Fruit fly (Drosophila melanogaster) whole organism, wandering third instar larva: ENCODE measurements around the gene inaF-D.

ENCODE experiments used
- CrebA ChIP-seq: fragments of 200-800 bp; sonication (Bioruptor generic); optimal IDR thresholded peaks from 2 replicates; lab custom pipeline; 2016; ENCODE audit warnings: missing biosample characterization, mild to moderate bottlenecking, missing genetic modification characterization, borderline replicate concordance
- Dif ChIP-seq: fragments of 200-275, 200-300 bp; sonication (Bioruptor generic); optimal IDR thresholded peaks from 2 replicates; lab custom pipeline; 2018; ENCODE audit warnings: missing biosample characterization, missing genetic modification characterization; ENCODE audit not compliant: partially characterized antibody
- Hnf4 ChIP-seq: fragments of 200-800 bp; sonication (Bioruptor generic); optimal IDR thresholded peaks from 2 replicates; lab custom pipeline; 2016; ENCODE audit warnings: missing biosample characterization, mild to moderate bottlenecking, missing genetic modification characterization
- Mio ChIP-seq: sonication (Bioruptor generic); optimal IDR thresholded peaks from 2 replicates; lab custom pipeline; 2016; ENCODE audit warnings: missing biosample characterization, missing genetic modification characterization
- dsf ChIP-seq: sonication (Bioruptor generic); optimal IDR thresholded peaks from 2 replicates; lab custom pipeline; 2016; ENCODE audit warnings: missing biosample characterization, missing genetic modification characterization, borderline replicate concordance
- fru ChIP-seq: fragments of 200-800 bp; sonication (Bioruptor generic); optimal IDR thresholded peaks from 3 replicates; lab custom pipeline; 2016; ENCODE audit warnings: missing biosample characterization, mild to moderate bottlenecking, missing genetic modification characterization
- h ChIP-seq: fragments of 200-800 bp; sonication (Bioruptor generic); optimal IDR thresholded peaks from 3 replicates; lab custom pipeline; 2016; ENCODE audit warnings: missing biosample characterization, mild to moderate bottlenecking, missing genetic modification characterization
- lola ChIP-seq: fragments of >200 bp; optimal IDR thresholded peaks from 2 replicates; lab custom pipeline; 2017; ENCODE audit warnings: missing biosample characterization, missing genetic modification characterization
- pan ChIP-seq: fragments of >200 bp; optimal IDR thresholded peaks from 2 replicates; lab custom pipeline; 2017
- psq ChIP-seq: fragments of 200-800 bp; sonication (Bioruptor generic); optimal IDR thresholded peaks from 3 replicates; lab custom pipeline; 2017; ENCODE audit warnings: missing biosample characterization, mild to moderate bottlenecking, missing genetic modification characterization, moderate library complexity
- sv ChIP-seq: fragments of 200-800 bp; sonication (Bioruptor generic); optimal IDR thresholded peaks from 3 replicates; lab custom pipeline; 2016; ENCODE audit warnings: missing biosample characterization, missing genetic modification characterization
- usp ChIP-seq: fragments of >200 bp; optimal IDR thresholded peaks from 2 replicates; lab custom pipeline; 2017; ENCODE audit warnings: missing biosample characterization, missing genetic modification characterization

dm6 chrX:11769435-11769834 lies 40.5 kb upstream of the inaF-D start:
- TF ChIP-seq sv (GFP tag; lab: Kevin White, UChicago): no peak
- TF ChIP-seq h (GFP tag; lab: Kevin White, UChicago): no peak
- no peak for TF ChIP-seq CrebA (GFP tag; lab: Kevin White, UChicago)
- TF ChIP-seq pan: no peak
- TF ChIP-seq psq (GFP tag; lab: Kevin White, UChicago): no peak
- TF ChIP-seq lola (GFP tag; lab: Kevin White, UChicago): no peak
- TF ChIP-seq fru (GFP tag; lab: Kevin White, UChicago): no peak
- TF ChIP-seq Mio: no peak
- no peak for TF ChIP-seq dsf (GFP tag; lab: Kevin White, UChicago)
- no peak for TF ChIP-seq usp (GFP tag; lab: Kevin White, UChicago)
- no peak for TF ChIP-seq Dif (GFP tag; lab: Kevin White, UChicago)
- no peak for TF ChIP-seq Hnf4 (GFP tag; lab: Kevin White, UChicago)
